Fruit fly (Drosophila melanogaster) whole organism, embryonic: ENCODE results near the gene pbl.

Experiments
- Ada2b ChIP-seq: fragments of 200-800 bp; sonication (Bioruptor generic); IDR thresholded peaks from 2 replicates; pipeline ENCODE4 v1.3.6; 2022; ENCODE audit warnings: missing biosample characterization, missing genetic modification characterization
- Antp ChIP-seq: fragments of 200-800 bp; sonication (Bioruptor generic); optimal IDR thresholded peaks from 3 replicates; lab custom pipeline; 2016; ENCODE audit warnings: missing biosample characterization, missing genetic modification characterization
- Atf-2 ChIP-seq: fragments of 200-800 bp; sonication (Bioruptor generic); optimal IDR thresholded peaks from 2 replicates; lab custom pipeline; 2016; ENCODE audit warnings: missing biosample characterization, missing genetic modification characterization
- CG1024 ChIP-seq: fragments of 200-800 bp; sonication (Bioruptor generic); IDR thresholded peaks from 2 replicates; pipeline ENCODE4 v1.3.6; 2022; ENCODE audit warnings: missing biosample characterization, missing genetic modification characterization
- CG10959 ChIP-seq: fragments of 200-800 bp; sonication (Bioruptor generic); IDR thresholded peaks from 2 replicates; pipeline ENCODE4 v1.3.6; 2022; ENCODE audit warnings: missing biosample characterization, missing genetic modification characterization
- CG11560 ChIP-seq: fragments of 200-800 bp; sonication (Bioruptor generic); IDR thresholded peaks from 3 replicates; pipeline ENCODE4 v1.3.6; 2022; ENCODE audit warnings: missing biosample characterization, missing genetic modification characterization
- CG14050 ChIP-seq: fragments of 200-800 bp; sonication (Bioruptor generic); IDR thresholded peaks from 3 replicates; pipeline ENCODE4 v1.3.6; 2022; ENCODE audit warnings: missing biosample characterization, missing genetic modification characterization
- CG15011 ChIP-seq: fragments of 200-800 bp; sonication (Bioruptor generic); optimal IDR thresholded peaks from 3 replicates; lab custom pipeline; 2018; ENCODE audit warnings: missing biosample characterization, mild to moderate bottlenecking, missing genetic modification characterization
- CG15073 ChIP-seq: fragments of 200-800 bp; sonication (Bioruptor generic); optimal IDR thresholded peaks from 2 replicates; lab custom pipeline; 2016; ENCODE audit warnings: missing biosample characterization, missing genetic modification characterization
- CG15269 ChIP-seq: fragments of 200-800 bp; sonication (Bioruptor generic); optimal IDR thresholded peaks from 2 replicates; lab custom pipeline; 2018; ENCODE audit warnings: missing biosample characterization, mild to moderate bottlenecking, missing genetic modification characterization, moderate library complexity
- CG1529 ChIP-seq: fragments of 200-800 bp; sonication (Bioruptor generic); optimal IDR thresholded peaks from 3 replicates; lab custom pipeline; 2018; ENCODE audit warnings: missing biosample characterization, missing genetic modification characterization
- CG17829 ChIP-seq: fragments of 200-800 bp; optimal IDR thresholded peaks from 2 replicates; lab custom pipeline; 2019; ENCODE audit warnings: missing biosample characterization, mild to moderate bottlenecking, missing genetic modification characterization, moderate library complexity
- CG2199 ChIP-seq: fragments of 200-800 bp; sonication (Bioruptor generic); IDR thresholded peaks from 3 replicates; pipeline ENCODE4 v1.3.6; 2022; ENCODE audit warnings: missing biosample characterization, missing genetic modification characterization
- CG2678 ChIP-seq: fragments of 200-800 bp; sonication (Bioruptor generic); optimal IDR thresholded peaks from 3 replicates; lab custom pipeline; 2019; ENCODE audit warnings: missing biosample characterization, mild to moderate bottlenecking, missing genetic modification characterization, moderate library complexity
- CG3995 ChIP-seq: fragments of 200-800 bp; sonication (Bioruptor generic); optimal IDR thresholded peaks from 3 replicates; lab custom pipeline; 2016; ENCODE audit warnings: missing biosample characterization, missing genetic modification characterization
- CG6689 ChIP-seq: fragments of 200-800 bp; sonication (Bioruptor generic); IDR thresholded peaks from 2 replicates; pipeline ENCODE4 v1.3.6; 2022; ENCODE audit warnings: missing biosample characterization, missing genetic modification characterization
- CG7556 ChIP-seq: fragments of 200-800 bp; sonication (Bioruptor generic); optimal IDR thresholded peaks from 2 replicates; lab custom pipeline; 2017; ENCODE audit warnings: missing biosample characterization, mild to moderate bottlenecking, missing genetic modification characterization
- CG7839 ChIP-seq: fragments of 200-800 bp; sonication (Bioruptor generic); optimal IDR thresholded peaks from 3 replicates; lab custom pipeline; 2018; ENCODE audit warnings: missing biosample characterization, mild to moderate bottlenecking, missing genetic modification characterization, moderate library complexity
- CG8924 ChIP-seq: fragments of 200-800 bp; optimal IDR thresholded peaks from 3 replicates; lab custom pipeline; 2019; ENCODE audit warnings: missing biosample characterization, mild to moderate bottlenecking, missing genetic modification characterization, moderate library complexity
- CG9215 ChIP-seq: fragments of 200-800 bp; sonication (Bioruptor generic); IDR thresholded peaks from 2 replicates; pipeline ENCODE4 v1.3.6; 2022; ENCODE audit warnings: missing biosample characterization, missing genetic modification characterization
- CG9609 ChIP-seq: fragments of 200-800 bp; sonication (Bioruptor generic); optimal IDR thresholded peaks from 3 replicates; lab custom pipeline; 2016; ENCODE audit warnings: missing biosample characterization, missing genetic modification characterization
- CG9727 ChIP-seq: fragments of 200-800 bp; sonication (Bioruptor generic); optimal IDR thresholded peaks from 3 replicates; lab custom pipeline; 2017; ENCODE audit warnings: missing biosample characterization, mild to moderate bottlenecking, missing genetic modification characterization
- D ChIP-seq, 2 experiments: fragments of 200-800 bp in 1 of 2; fragments of >200 bp in 1 of 2; sonication (Bioruptor generic) in 1 of 2; optimal IDR thresholded peaks; 2 replicates in 1 of 2; 3 replicates in 1 of 2; lab custom pipeline; 2017; ENCODE audit warnings: mild to moderate bottlenecking in 1 of 2, missing biosample characterization in 1 of 2, missing genetic modification characterization in 1 of 2, missing genetic modification reagents in 1 of 2
- Dek ChIP-seq: fragments of 200-800 bp; sonication (Bioruptor generic); optimal IDR thresholded peaks from 3 replicates; lab custom pipeline; 2019; ENCODE audit warnings: missing biosample characterization, mild to moderate bottlenecking, missing genetic modification characterization, moderate library complexity
- Ets65A ChIP-seq: fragments of 200-800 bp; sonication (Bioruptor generic); peaks from one replicate; lab custom pipeline; 2016; ENCODE audit warnings: missing biosample characterization, missing genetic modification characterization
- Fer1 ChIP-seq: fragments of 200-800 bp; sonication (Bioruptor generic); optimal IDR thresholded peaks from 2 replicates; lab custom pipeline; 2017; ENCODE audit warnings: missing biosample characterization, mild to moderate bottlenecking, missing genetic modification characterization
- GATAe ChIP-seq: fragments of 200-800 bp; sonication (Bioruptor generic); conservative IDR thresholded peaks from 2 replicates; pipeline ENCODE4 v1.3.6; 2022; ENCODE audit warnings: missing biosample characterization, missing genetic modification characterization
- HLH3B ChIP-seq: fragments of 200-800 bp; sonication (Bioruptor generic); IDR thresholded peaks from 2 replicates; pipeline ENCODE4 v1.3.6; 2022; ENCODE audit warnings: missing biosample characterization, missing genetic modification characterization
- Hr78 ChIP-seq, 2 experiments: fragments of 200-800 bp in 1 of 2; fragments of >200 bp in 1 of 2; sonication (Bioruptor generic) in 1 of 2; optimal IDR thresholded peaks; 2 replicates each; lab custom pipeline; 2017 to 2019; ENCODE audit warnings: missing biosample characterization in 2 of 2, missing genetic modification characterization in 2 of 2, mild to moderate bottlenecking in 1 of 2, moderate library complexity in 1 of 2
- Oli ChIP-seq: fragments of 200-800 bp; sonication (Bioruptor generic); optimal IDR thresholded peaks from 2 replicates; lab custom pipeline; 2018; ENCODE audit warnings: missing biosample characterization, mild to moderate bottlenecking, missing genetic modification characterization, moderate library complexity
- Sox102F ChIP-seq: fragments of 200-800 bp; sonication (Bioruptor generic); optimal IDR thresholded peaks from 2 replicates; lab custom pipeline; 2018; ENCODE audit warnings: missing biosample characterization, mild to moderate bottlenecking, missing genetic modification characterization, moderate library complexity
- Taf1 ChIP-seq: fragments of 200-800 bp; sonication (Bioruptor generic); IDR thresholded peaks from 2 replicates; pipeline ENCODE4 v1.3.6; 2022; ENCODE audit warnings: missing biosample characterization, missing genetic modification characterization
- Trl ChIP-seq, 3 experiments: fragments of >200 bp in 2 of 3; fragments of 200-800 bp in 1 of 3; sonication (Bioruptor generic) in 1 of 3; optimal IDR thresholded peaks; 2 replicates in 1 of 3; 3 replicates in 2 of 3; lab custom pipeline; 2016 to 2017; ENCODE audit warnings: missing biosample characterization in 1 of 3, missing genetic modification characterization in 1 of 3
- ara ChIP-seq: fragments of 200-800 bp; sonication (Bioruptor generic); IDR thresholded peaks from 2 replicates; pipeline ENCODE4 v1.3.6; 2022; ENCODE audit warnings: missing biosample characterization, missing genetic modification characterization
- br ChIP-seq: fragments of >200 bp; optimal IDR thresholded peaks from 2 replicates; lab custom pipeline; 2017
- bsh ChIP-seq, 2 experiments: fragments of 200-800 bp; sonication (Bioruptor generic); optimal IDR thresholded peaks; 2 replicates each; lab custom pipeline; 2017 to 2018; ENCODE audit warnings: mild to moderate bottlenecking in 2 of 2, missing biosample characterization in 2 of 2, missing genetic modification characterization in 2 of 2, moderate library complexity in 1 of 2
- croc ChIP-seq: fragments of 200-800 bp; sonication (Bioruptor generic); conservative IDR thresholded peaks from 3 replicates; pipeline ENCODE4 v1.3.6; 2022; ENCODE audit warnings: missing biosample characterization, missing genetic modification characterization
- dpn ChIP-seq, 2 experiments: fragments of 200-800 bp; sonication (Bioruptor generic); optimal IDR thresholded peaks; 3 replicates each; lab custom pipeline; 2016; ENCODE audit warnings: missing biosample characterization in 2 of 2, missing genetic modification characterization in 2 of 2
- dysf ChIP-seq: fragments of 200-800 bp; sonication (Bioruptor generic); IDR thresholded peaks from 3 replicates; pipeline ENCODE4 v1.3.6; 2022; ENCODE audit warnings: missing biosample characterization, missing genetic modification characterization
- ems ChIP-seq: fragments of 200-800 bp; sonication (Bioruptor generic); optimal IDR thresholded peaks from 3 replicates; lab custom pipeline; 2016; ENCODE audit warnings: missing biosample characterization, missing genetic modification characterization
- grau ChIP-seq: fragments of 200-800 bp; optimal IDR thresholded peaks from 3 replicates; lab custom pipeline; 2019; ENCODE audit warnings: missing biosample characterization, mild to moderate bottlenecking, missing genetic modification characterization, moderate library complexity
- her ChIP-seq: fragments of 200-800 bp; sonication (Bioruptor generic); optimal IDR thresholded peaks from 2 replicates; lab custom pipeline; 2016; ENCODE audit warnings: missing biosample characterization, missing genetic modification characterization
- luna ChIP-seq: fragments of 200-800 bp; sonication (Bioruptor generic); optimal IDR thresholded peaks from 2 replicates; lab custom pipeline; 2016; ENCODE audit warnings: missing biosample characterization, missing genetic modification characterization
- nau ChIP-seq: fragments of 200-800 bp; sonication (Bioruptor generic); optimal IDR thresholded peaks from 3 replicates; lab custom pipeline; 2017; ENCODE audit warnings: missing biosample characterization, mild to moderate bottlenecking, missing genetic modification characterization, missing genetic modification reagents
- sens ChIP-seq: fragments of 200-800 bp; sonication (Bioruptor generic); peaks from one replicate; lab custom pipeline; 2016; ENCODE audit warnings: missing biosample characterization, missing genetic modification characterization
- sisA ChIP-seq: fragments of 200-800 bp; sonication (Bioruptor generic); IDR thresholded peaks from 2 replicates; pipeline ENCODE4 v1.3.6; 2022; ENCODE audit warnings: missing biosample characterization, missing genetic modification characterization
- tin ChIP-seq: fragments of 200-800 bp; sonication (Bioruptor generic); optimal IDR thresholded peaks from 3 replicates; lab custom pipeline; 2016; ENCODE audit warnings: missing biosample characterization, missing genetic modification characterization
- trem ChIP-seq: fragments of 200-800 bp; optimal IDR thresholded peaks from 3 replicates; lab custom pipeline; 2019; ENCODE audit warnings: missing biosample characterization, mild to moderate bottlenecking, missing genetic modification characterization, moderate library complexity
- usp ChIP-seq: fragments of >200 bp; optimal IDR thresholded peaks from 2 replicates; lab custom pipeline; 2017; ENCODE audit warnings: missing biosample characterization, missing genetic modification characterization

pbl gene

dm6 chr3L:7875606-7876366 lies 36.0 kb downstream of the pbl start (continued):
- TF ChIP-seq ems (GFP tag; lab: Kevin White, UChicago), result no peak
- no peak for TF ChIP-seq Dek (tag; lab: Kevin White, UChicago)
- 0 out of 3 replicates have a peak, but pooled peaks have one; percentile 61 for TF ChIP-seq CG2199 (GFP tag; lab: Robert Waterston, UW)
- TF ChIP-seq CG15269 (tag; lab: Kevin White, UChicago), result peak; percentile 53
- TF ChIP-seq tin (GFP tag; lab: Kevin White, UChicago), result peak; percentile 33
- TF ChIP-seq Hr78 (GFP tag; optimal IDR thresholded peaks at IDR 0.05; lab: Kevin White, UChicago), result peak in 1 of 2 experiments; percentile 37
- TF ChIP-seq Trl (optimal IDR thresholded peaks at IDR 0.05; lab: Kevin White, UChicago), result no peak
- no peak for TF ChIP-seq Trl (GFP tag; optimal IDR thresholded peaks at IDR 0.05; lab: Kevin White, UChicago)
- no peak for TF ChIP-seq D (optimal IDR thresholded peaks at IDR 0.05; lab: Kevin White, UChicago)
- peak; percentile 42 for TF ChIP-seq D (GFP tag; optimal IDR thresholded peaks at IDR 0.05; lab: Kevin White, UChicago)
- no peak for TF ChIP-seq CG3995 (GFP tag; lab: Kevin White, UChicago)
- TF ChIP-seq CG17829 (tag; lab: Kevin White, UChicago), result peak; percentile 53
- TF ChIP-seq CG7839 (tag; lab: Kevin White, UChicago), result peak; percentile 64
- TF ChIP-seq Ets65A (GFP tag; lab: Kevin White, UChicago), result peak; percentile 16
- peak; percentile 15 for TF ChIP-seq Atf-2 (GFP tag; lab: Kevin White, UChicago)
- TF ChIP-seq croc (GFP tag; lab: Robert Waterston, UW), result peak; percentile 44; the same call in 2 of the 3 replicates
- TF ChIP-seq HLH3B (GFP tag; lab: Robert Waterston, UW), result peak; percentile 41; the same call in 1 of the 2 replicates
- 0 out of 2 replicates have a peak, but pooled peaks have one; percentile 4 for TF ChIP-seq ara (GFP tag; lab: Robert Waterston, UW)
- 0 out of 2 replicates have a peak, but pooled peaks have one; percentile 16 for TF ChIP-seq CG1024
- TF ChIP-seq dysf (GFP tag; lab: Robert Waterston, UW), result peak; percentile 48; the same call in 1 of the 3 replicates
- TF ChIP-seq CG9727 (GFP tag; lab: Kevin White, UChicago), result peak; percentile 80
- no peak for TF ChIP-seq br
- TF ChIP-seq Antp, result no peak
- TF ChIP-seq CG10959 (GFP tag; lab: Robert Waterston, UW), result peak; percentile 56; the same call in 1 of the 2 replicates
- TF ChIP-seq luna (GFP tag; lab: Kevin White, UChicago), result no peak
- peak in 1 of 2 experiments; percentile 42 for TF ChIP-seq dpn (GFP tag; optimal IDR thresholded peaks at IDR 0.05; lab: Kevin White, UChicago)
- TF ChIP-seq sisA (GFP tag; lab: Robert Waterston, UW), result peak; percentile 29; the same call in 1 of the 2 replicates
- no peak for TF ChIP-seq Taf1 (GFP tag; lab: Robert Waterston, UW)
- peak; percentile 13 to 59 for TF ChIP-seq bsh (GFP tag; optimal IDR thresholded peaks at IDR 0.05; lab: Kevin White, UChicago)
- no peak for TF ChIP-seq usp (GFP tag; lab: Kevin White, UChicago)
- TF ChIP-seq CG2678 (tag; lab: Kevin White, UChicago), result peak; percentile 76
- TF ChIP-seq grau (tag; lab: Kevin White, UChicago), result peak; percentile 88
- TF ChIP-seq CG8924 (tag; lab: Kevin White, UChicago), result peak; percentile 29
- TF ChIP-seq CG1529 (GFP tag; lab: Kevin White, UChicago), result peak; percentile 2
- peak; percentile 39; the same call in 1 of the 2 replicates for TF ChIP-seq Ada2b (GFP tag; lab: Robert Waterston, UW)
- no peak for TF ChIP-seq CG11560 (tag; lab: Robert Waterston, UW)
- TF ChIP-seq CG9609, result no peak
- peak; percentile 11 for TF ChIP-seq trem (tag; lab: Kevin White, UChicago)
- TF ChIP-seq GATAe, result no peak
- peak; percentile 39 for TF ChIP-seq CG6689 (GFP tag; lab: Robert Waterston, UW)
- TF ChIP-seq sens (GFP tag; lab: Kevin White, UChicago), result peak; percentile 91
- no peak for TF ChIP-seq CG14050 (GFP tag; lab: Robert Waterston, UW)
- peak; percentile 12 for TF ChIP-seq CG15011 (GFP tag; lab: Kevin White, UChicago)
- TF ChIP-seq CG15073 (GFP tag; lab: Kevin White, UChicago), result no peak
- peak; percentile 34 for TF ChIP-seq nau (GFP tag; lab: Kevin White, UChicago)
- TF ChIP-seq Oli (tag; lab: Kevin White, UChicago), result peak; percentile 47
- no peak for TF ChIP-seq her (GFP tag; lab: Kevin White, UChicago)
- TF ChIP-seq CG7556, result peak; percentile 76
- peak; percentile 62 for TF ChIP-seq Sox102F (GFP tag; lab: Kevin White, UChicago)
- TF ChIP-seq Fer1, result peak; percentile 39
- TF ChIP-seq CG9215 (GFP tag; lab: Robert Waterston, UW), result peak; percentile 34
